Fruit fly (Drosophila melanogaster) whole organism, embryonic: ENCODE data around the gene Mgat4b.
A peak's percentile ranks its signal among the peaks of the same experiment; 100 is the strongest.

ENCODE experiments used
- BEAF-32 ChIP-seq: fragments of 200-800 bp; sonication (Bioruptor generic); optimal IDR thresholded peaks from 3 replicates; lab custom pipeline; 2017; ENCODE audit warnings: missing biosample characterization, missing genetic modification characterization, mild to moderate bottlenecking, moderate library complexity, missing genetic modification reagents
- Bteb2 ChIP-seq: fragments of 200-800 bp; sonication (Bioruptor generic); optimal IDR thresholded peaks from 2 replicates; lab custom pipeline; 2016; ENCODE audit warnings: missing biosample characterization, missing genetic modification characterization
- CG1024 ChIP-seq: fragments of 200-800 bp; sonication (Bioruptor generic); IDR thresholded peaks from 2 replicates; pipeline ENCODE4 v1.3.6; 2022; ENCODE audit warnings: missing biosample characterization, missing genetic modification characterization
- CG11398 ChIP-seq: fragments of 200-800 bp; sonication (Bioruptor generic); optimal IDR thresholded peaks from 2 replicates; lab custom pipeline; 2016; ENCODE audit warnings: missing biosample characterization, missing genetic modification characterization
- CG11696 ChIP-seq: fragments of 200-800 bp; sonication (Bioruptor generic); IDR thresholded peaks from 2 replicates; pipeline ENCODE4 v1.3.6; 2022; ENCODE audit warnings: missing biosample characterization, missing genetic modification characterization
- CG12155 ChIP-seq: fragments of 200-800 bp; sonication (Bioruptor generic); optimal IDR thresholded peaks from 3 replicates; lab custom pipeline; 2016; ENCODE audit warnings: missing biosample characterization, missing genetic modification characterization
- CG13624 ChIP-seq: fragments of 200-800 bp; sonication (Bioruptor generic); optimal IDR thresholded peaks from 2 replicates; lab custom pipeline; 2016; ENCODE audit warnings: missing biosample characterization, missing genetic modification characterization
- CG14050 ChIP-seq: fragments of 200-800 bp; sonication (Bioruptor generic); IDR thresholded peaks from 3 replicates; pipeline ENCODE4 v1.3.6; 2022; ENCODE audit warnings: missing biosample characterization, missing genetic modification characterization
- CG1603 ChIP-seq: fragments of 200-800 bp; sonication (Bioruptor generic); optimal IDR thresholded peaks from 2 replicates; lab custom pipeline; 2019; ENCODE audit warnings: missing biosample characterization, mild to moderate bottlenecking, missing genetic modification characterization, moderate library complexity
- CG16815 ChIP-seq: fragments of 200-800 bp; sonication (Bioruptor generic); optimal IDR thresholded peaks from 3 replicates; lab custom pipeline; 2017; ENCODE audit warnings: missing biosample characterization, mild to moderate bottlenecking, missing genetic modification characterization
- CG17328 ChIP-seq: fragments of 200-800 bp; sonication (Bioruptor generic); IDR thresholded peaks from 2 replicates; pipeline ENCODE4 v1.3.6; 2022; ENCODE audit warnings: missing biosample characterization, missing genetic modification characterization
- CG17568 ChIP-seq: fragments of 200-800 bp; sonication (Bioruptor generic); optimal IDR thresholded peaks from 2 replicates; lab custom pipeline; 2018; ENCODE audit warnings: missing biosample characterization, mild to moderate bottlenecking, missing genetic modification characterization, moderate library complexity
- CG18476 ChIP-seq: fragments of 200-800 bp; sonication (Bioruptor generic); optimal IDR thresholded peaks from 2 replicates; lab custom pipeline; 2016; ENCODE audit warnings: missing biosample characterization, mild to moderate bottlenecking, missing genetic modification characterization
- CG18764 ChIP-seq: fragments of 200-800 bp; sonication (Bioruptor generic); optimal IDR thresholded peaks from 3 replicates; lab custom pipeline; 2016; ENCODE audit warnings: missing biosample characterization, missing genetic modification characterization
- CG3407 ChIP-seq: fragments of 200-800 bp; sonication (Bioruptor generic); optimal IDR thresholded peaks from 2 replicates; lab custom pipeline; 2018; ENCODE audit warnings: missing biosample characterization, mild to moderate bottlenecking, missing genetic modification characterization
- CG34422 ChIP-seq: fragments of 200-800 bp; sonication (Bioruptor generic); IDR thresholded peaks from 3 replicates; pipeline ENCODE4 v1.3.6; 2022; ENCODE audit warnings: missing biosample characterization, missing genetic modification characterization
- CG7745 ChIP-seq: fragments of 200-800 bp; sonication (Bioruptor generic); optimal IDR thresholded peaks from 2 replicates; lab custom pipeline; 2018; ENCODE audit warnings: missing biosample characterization, mild to moderate bottlenecking, missing genetic modification characterization, moderate library complexity
- CG7987 ChIP-seq: fragments of 200-800 bp; sonication (Bioruptor generic); optimal IDR thresholded peaks from 2 replicates; lab custom pipeline; 2018; ENCODE audit warnings: missing biosample characterization, mild to moderate bottlenecking, missing genetic modification characterization, moderate library complexity
- CG8359 ChIP-seq: fragments of 200-800 bp; sonication (Bioruptor generic); optimal IDR thresholded peaks from 2 replicates; lab custom pipeline; 2017; ENCODE audit warnings: missing biosample characterization, mild to moderate bottlenecking, missing genetic modification characterization, borderline replicate concordance
- CG8924 ChIP-seq: fragments of 200-800 bp; optimal IDR thresholded peaks from 3 replicates; lab custom pipeline; 2019; ENCODE audit warnings: missing biosample characterization, mild to moderate bottlenecking, missing genetic modification characterization, moderate library complexity
- CoRest ChIP-seq: fragments of 200-800 bp; sonication (Bioruptor generic); optimal IDR thresholded peaks from 3 replicates; lab custom pipeline; 2018; ENCODE audit warnings: missing biosample characterization, mild to moderate bottlenecking, missing genetic modification characterization, moderate library complexity
- Doc3 ChIP-seq: fragments of 200-800 bp; sonication (Bioruptor generic); IDR thresholded peaks from 3 replicates; pipeline ENCODE4 v1.3.6; 2022; ENCODE audit warnings: missing biosample characterization, missing genetic modification characterization; ENCODE audit not compliant: partially characterized antibody
- Dref ChIP-seq: fragments of 200-800 bp; sonication (Bioruptor generic); IDR thresholded peaks from 2 replicates; pipeline ENCODE4 v1.3.6; 2022; ENCODE audit warnings: missing biosample characterization, missing genetic modification characterization
- ERR ChIP-seq: fragments of 200-800 bp; sonication (Bioruptor generic); optimal IDR thresholded peaks from 2 replicates; lab custom pipeline; 2016; ENCODE audit warnings: missing biosample characterization, missing genetic modification characterization
- Gsc ChIP-seq: fragments of 200-800 bp; sonication (Bioruptor generic); IDR thresholded peaks from 2 replicates; pipeline ENCODE4 v1.3.6; 2022; ENCODE audit warnings: missing biosample characterization, missing genetic modification characterization
- HLH4C ChIP-seq: fragments of 200-800 bp; sonication (Bioruptor generic); IDR thresholded peaks from 3 replicates; pipeline ENCODE4 v1.3.6; 2022; ENCODE audit warnings: missing biosample characterization, missing genetic modification characterization; ENCODE audit not compliant: partially characterized antibody
- Hey ChIP-seq: fragments of 200-800 bp; sonication (Bioruptor generic); optimal IDR thresholded peaks from 3 replicates; lab custom pipeline; 2018; ENCODE audit warnings: missing biosample characterization, mild to moderate bottlenecking, missing genetic modification characterization
- Jarid2 ChIP-seq: fragments of 200-800 bp; sonication (Bioruptor generic); optimal IDR thresholded peaks from 3 replicates; lab custom pipeline; 2017; ENCODE audit warnings: mild to moderate bottlenecking, missing biosample characterization, missing genetic modification reagents, missing genetic modification characterization
- Lhr ChIP-seq: fragments of 200-800 bp; sonication (Bioruptor generic); optimal IDR thresholded peaks from 3 replicates; lab custom pipeline; 2017; ENCODE audit warnings: mild to moderate bottlenecking, missing biosample characterization, missing genetic modification reagents, missing genetic modification characterization
- Max ChIP-seq: fragments of 200-800 bp; sonication (Bioruptor generic); optimal IDR thresholded peaks from 2 replicates; lab custom pipeline; 2016; ENCODE audit warnings: missing biosample characterization, mild to moderate bottlenecking, missing genetic modification characterization
- Ravus ChIP-seq: fragments of 200-800 bp; sonication (Bioruptor generic); IDR thresholded peaks from 2 replicates; pipeline ENCODE4 v1.3.6; 2022; ENCODE audit warnings: missing biosample characterization, missing genetic modification characterization
- Sry-β ChIP-seq: fragments of 200-800 bp; sonication (Bioruptor generic); optimal IDR thresholded peaks from 2 replicates; lab custom pipeline; 2018; ENCODE audit warnings: missing biosample characterization, mild to moderate bottlenecking, missing genetic modification characterization, moderate library complexity
- Tbp ChIP-seq: fragments of >200 bp; optimal IDR thresholded peaks from 2 replicates; lab custom pipeline; 2018; ENCODE audit warnings: missing biosample characterization, missing genetic modification characterization
- YL-1 ChIP-seq: fragments of 200-800 bp; sonication (Bioruptor generic); optimal IDR thresholded peaks from 3 replicates; lab custom pipeline; 2017; ENCODE audit warnings: missing biosample characterization, mild to moderate bottlenecking, missing genetic modification characterization
- ac ChIP-seq: fragments of 200-800 bp; sonication (Bioruptor generic); optimal IDR thresholded peaks from 3 replicates; lab custom pipeline; 2017; ENCODE audit warnings: missing biosample characterization, mild to moderate bottlenecking, missing genetic modification characterization
- ara ChIP-seq: fragments of 200-800 bp; sonication (Bioruptor generic); IDR thresholded peaks from 2 replicates; pipeline ENCODE4 v1.3.6; 2022; ENCODE audit warnings: missing biosample characterization, missing genetic modification characterization
- ato ChIP-seq: fragments of 200-800 bp; sonication (Bioruptor generic); IDR thresholded peaks from 2 replicates; pipeline ENCODE4 v1.3.6; 2022; ENCODE audit warnings: missing biosample characterization, missing genetic modification characterization; ENCODE audit not compliant: partially characterized antibody
- bsh ChIP-seq, 2 experiments: fragments of 200-800 bp; sonication (Bioruptor generic); optimal IDR thresholded peaks; 2 replicates each; lab custom pipeline; 2017 to 2018; ENCODE audit warnings: mild to moderate bottlenecking in 2 of 2, missing biosample characterization in 2 of 2, missing genetic modification characterization in 2 of 2, moderate library complexity in 1 of 2
- cad ChIP-seq: fragments of >200 bp; optimal IDR thresholded peaks from 2 replicates; lab custom pipeline; 2017; ENCODE audit warnings: missing biosample characterization, missing genetic modification characterization
- disco-r ChIP-seq: fragments of 200-800 bp; sonication (Bioruptor generic); optimal IDR thresholded peaks from 2 replicates; lab custom pipeline; 2016; ENCODE audit warnings: missing biosample characterization, missing genetic modification characterization
- ind ChIP-seq: fragments of 200-800 bp; sonication (Bioruptor generic); optimal IDR thresholded peaks from 3 replicates; lab custom pipeline; 2016; ENCODE audit warnings: missing biosample characterization, missing genetic modification characterization
- jing ChIP-seq: fragments of 200-800 bp; sonication (Bioruptor generic); optimal IDR thresholded peaks from 2 replicates; lab custom pipeline; 2018; ENCODE audit warnings: missing biosample characterization, mild to moderate bottlenecking, missing genetic modification characterization
- kah ChIP-seq: fragments of 200-800 bp; sonication (Bioruptor generic); optimal IDR thresholded peaks from 2 replicates; lab custom pipeline; 2018; ENCODE audit warnings: missing biosample characterization, mild to moderate bottlenecking, missing genetic modification characterization
- pho ChIP-seq: fragments of 200-800 bp; sonication (Bioruptor generic); optimal IDR thresholded peaks from 2 replicates; lab custom pipeline; 2016; ENCODE audit warnings: missing biosample characterization, missing genetic modification characterization
- phol ChIP-seq: fragments of 200-800 bp; sonication (Bioruptor generic); optimal IDR thresholded peaks from 3 replicates; lab custom pipeline; 2018; ENCODE audit warnings: missing biosample characterization, mild to moderate bottlenecking, missing genetic modification characterization, moderate library complexity
- sens ChIP-seq: fragments of 200-800 bp; sonication (Bioruptor generic); peaks from one replicate; lab custom pipeline; 2016; ENCODE audit warnings: missing biosample characterization, missing genetic modification characterization
- sim ChIP-seq: fragments of 200-800 bp; sonication (Bioruptor generic); IDR thresholded peaks from 2 replicates; pipeline ENCODE4 v1.3.6; 2022; ENCODE audit warnings: missing biosample characterization, missing genetic modification characterization
- trem ChIP-seq: fragments of 200-800 bp; optimal IDR thresholded peaks from 3 replicates; lab custom pipeline; 2019; ENCODE audit warnings: missing biosample characterization, mild to moderate bottlenecking, missing genetic modification characterization, moderate library complexity

Gene Mgat4b

DNA sequence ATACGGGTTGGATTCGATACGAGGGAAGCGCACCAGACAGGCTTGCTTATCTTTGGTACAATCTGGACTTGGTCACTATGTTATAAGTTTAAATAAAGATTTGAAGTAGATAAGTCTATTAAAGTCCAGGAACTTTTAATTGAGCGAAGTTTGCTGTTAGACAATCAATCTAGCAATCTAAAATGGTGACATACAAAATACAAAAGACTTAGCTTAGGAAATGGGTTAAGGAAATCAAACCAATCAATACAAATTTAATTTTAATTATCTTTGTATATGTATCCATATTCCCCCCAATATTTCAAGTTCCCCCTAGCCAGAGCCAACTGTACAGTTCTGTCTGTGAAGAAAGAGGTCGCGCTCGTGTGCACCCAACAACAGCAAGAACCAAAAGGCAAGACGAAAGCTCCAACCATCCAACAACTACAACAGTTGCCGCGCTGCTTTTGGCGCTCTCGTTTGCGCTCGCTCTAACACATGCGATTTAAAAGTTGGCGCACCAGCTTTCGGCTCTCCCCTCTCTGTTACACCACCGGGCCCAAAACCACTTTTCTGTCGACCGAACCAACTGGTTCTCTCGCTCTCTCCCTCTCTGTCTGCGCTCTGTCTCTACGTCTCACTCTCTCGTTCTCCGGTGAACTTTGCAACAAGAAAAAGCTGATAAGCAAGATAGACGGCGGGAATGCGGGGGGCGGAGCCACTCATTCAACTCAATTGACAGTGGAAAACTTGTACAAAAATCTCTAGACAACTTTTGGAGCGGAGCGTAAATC is 12.9 kb downstream of the Mgat4b start (continued):
- no peak; the same call in 1 of the 2 replicates for TF ChIP-seq ara (GFP tag; lab: Robert Waterston, UW)
- TF ChIP-seq disco-r (GFP tag; lab: Kevin White, UChicago), result peak; percentile 74
- TF ChIP-seq cad (GFP tag; lab: Kevin White, UChicago), result no peak
- no peak for TF ChIP-seq Jarid2 (GFP tag; lab: Kevin White, UChicago)
- TF ChIP-seq BEAF-32 (GFP tag; lab: Kevin White, UChicago), result no peak
- peak; percentile 25 for TF ChIP-seq ac
- TF ChIP-seq CG18476, result peak; percentile 82
- peak; percentile 51 for TF ChIP-seq kah (GFP tag; lab: Kevin White, UChicago)
- no peak for TF ChIP-seq ERR (GFP tag; lab: Kevin White, UChicago)
- TF ChIP-seq CG7745, result no peak
- TF ChIP-seq Hey (tag; lab: Kevin White, UChicago), result no peak
- peak; percentile 71 for TF ChIP-seq CG8359 (GFP tag; lab: Kevin White, UChicago)
- peak; percentile 91 for TF ChIP-seq phol (tag; lab: Kevin White, UChicago)
- peak; percentile 87 for TF ChIP-seq ind (GFP tag; lab: Kevin White, UChicago)
- TF ChIP-seq Gsc (GFP tag; lab: Robert Waterston, UW), result no peak
- TF ChIP-seq CG11398, result no peak
- no peak for TF ChIP-seq Sry-β (GFP tag; lab: Kevin White, UChicago)
- TF ChIP-seq CoRest (tag; lab: Kevin White, UChicago), result peak; percentile 95
- 0 out of 2 replicates have a peak, but pooled peaks have one; percentile 20 for TF ChIP-seq ato (GFP tag; lab: Robert Waterston, UW)
- peak; percentile 85 for TF ChIP-seq Bteb2 (GFP tag; lab: Kevin White, UChicago)
- TF ChIP-seq CG17568 (GFP tag; lab: Kevin White, UChicago), result peak; percentile 83
- TF ChIP-seq Doc3, result no peak; the same call in 2 of the 3 replicates
- TF ChIP-seq Max (GFP tag; lab: Kevin White, UChicago), result peak; percentile 82
- TF ChIP-seq sens, result peak; percentile 98
- TF ChIP-seq CG34422 (GFP tag; lab: Robert Waterston, UW), result peak; percentile 67; the same call in 2 of the 3 replicates
- peak; percentile 69 for TF ChIP-seq CG3407 (GFP tag; lab: Kevin White, UChicago)
- TF ChIP-seq Ravus (GFP tag; lab: Robert Waterston, UW), result peak; percentile 30
- peak; percentile 65 for TF ChIP-seq CG13624
- peak; percentile 49 to 74 for TF ChIP-seq bsh (GFP tag; optimal IDR thresholded peaks at IDR 0.05; lab: Kevin White, UChicago)
- peak; percentile 43 for TF ChIP-seq CG1603 (tag; lab: Kevin White, UChicago)
- TF ChIP-seq trem (tag; lab: Kevin White, UChicago), result peak; percentile 38
- peak; percentile 16 for TF ChIP-seq CG7987 (GFP tag; lab: Kevin White, UChicago)
- TF ChIP-seq Dref, result no peak
- 0 out of 2 replicates have a peak, but pooled peaks have one; percentile 19 for TF ChIP-seq CG11696 (GFP tag; lab: Robert Waterston, UW)
- no peak for TF ChIP-seq jing (GFP tag; lab: Kevin White, UChicago)
- 0 out of 2 replicates have a peak, but pooled peaks have one; percentile 38 for TF ChIP-seq CG1024
- peak; percentile 17 for TF ChIP-seq CG18764 (GFP tag; lab: Kevin White, UChicago)
- peak; percentile 84 for TF ChIP-seq CG12155 (GFP tag; lab: Kevin White, UChicago)
- TF ChIP-seq YL-1, result peak; percentile 0
- 0 out of 3 replicates have a peak, but pooled peaks have one; percentile 25 for TF ChIP-seq HLH4C (GFP tag; lab: Robert Waterston, UW)
- TF ChIP-seq Tbp (GFP tag; lab: Kevin White, UChicago), result no peak
- peak; percentile 78 for TF ChIP-seq CG16815 (GFP tag; lab: Kevin White, UChicago)
- TF ChIP-seq pho, result peak; percentile 77
- no peak for TF ChIP-seq Lhr
- TF ChIP-seq CG14050 (GFP tag; lab: Robert Waterston, UW), result peak; percentile 79
- peak; percentile 91 for TF ChIP-seq CG8924 (tag; lab: Kevin White, UChicago)
- TF ChIP-seq sim (GFP tag; lab: Robert Waterston, UW), result no peak
- TF ChIP-seq CG17328 (GFP tag; lab: Robert Waterston, UW), result peak; percentile 69; the same call in 1 of the 2 replicates
